Worm (Caenorhabditis elegans) whole organism, early embryonic: ENCODE data around the gene Y32H12A.7.

ENCODE experiments used
- F13C5.2 ChIP-seq: sonication (generic microtip); optimal IDR thresholded peaks from 2 replicates; lab custom pipeline; 2017; ENCODE audit warnings: mild to moderate bottlenecking, missing genetic modification characterization, inconsistent platforms, missing compliant biosample characterization
- ama-1 ChIP-seq: fragments of 150-350 bp; optimal IDR thresholded peaks from 2 replicates; lab custom pipeline; 2014

DNA sequence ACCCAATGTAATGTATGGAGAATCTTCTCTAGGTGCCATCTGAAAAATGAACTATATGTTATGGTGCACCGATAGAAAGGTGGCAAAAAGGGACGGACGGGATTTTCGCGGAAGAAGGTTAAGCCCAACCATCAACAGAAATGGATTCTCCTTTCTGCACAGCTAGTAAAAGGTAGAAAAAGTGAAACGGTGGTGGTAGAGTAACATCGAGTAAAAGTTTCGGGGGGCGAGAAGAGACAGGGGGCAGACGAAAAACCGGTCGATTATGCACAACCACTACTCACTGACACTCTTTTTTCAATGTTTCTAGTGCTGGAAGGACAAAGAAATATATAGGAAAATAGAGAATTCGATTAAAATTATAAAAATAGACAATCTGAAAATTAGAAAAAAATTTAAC lies 34.3 kb upstream of the Y32H12A.7 start:
- TF ChIP-seq F13C5.2 (no peak), ama-1 (lab: Kevin White, UChicago) (no peak)
